Worm (Caenorhabditis elegans) whole organism, L3 larva: ENCODE measurements around the gene R05G9.1.

Source experiments
- R02D3.7 ChIP-seq: fragments of 150-350 bp; optimal IDR thresholded peaks from 2 replicates; lab custom pipeline; 2014; ENCODE audit warnings: missing biosample characterization, missing genetic modification characterization
- ZK546.5 ChIP-seq: sonication (generic microtip); optimal IDR thresholded peaks from 2 replicates; lab custom pipeline; 2017; ENCODE audit warnings: missing biosample characterization, missing genetic modification characterization
- aly-2 ChIP-seq: fragments of 150-350 bp; optimal IDR thresholded peaks from 2 replicates; lab custom pipeline; 2014; ENCODE audit warnings: missing biosample characterization, missing genetic modification characterization
- ama-1 ChIP-seq: fragments of 150-350 bp; optimal IDR thresholded peaks from 2 replicates; lab custom pipeline; 2018
- ceh-16 ChIP-seq: sonication (generic microtip); optimal IDR thresholded peaks from 2 replicates; lab custom pipeline; 2017; ENCODE audit warnings: missing biosample characterization, missing genetic modification characterization
- ceh-82 ChIP-seq: fragments of 150-350 bp; optimal IDR thresholded peaks from 2 replicates; lab custom pipeline; 2014; ENCODE audit warnings: missing biosample characterization, missing genetic modification characterization
- ceh-9 ChIP-seq: sonication (generic microtip); optimal IDR thresholded peaks from 2 replicates; lab custom pipeline; 2018; ENCODE audit warnings: missing biosample characterization, missing genetic modification characterization
- daf-12 ChIP-seq: fragments of 150-350 bp; optimal IDR thresholded peaks from 2 replicates; lab custom pipeline; 2014; ENCODE audit warnings: missing biosample characterization, missing genetic modification reagents, missing genetic modification characterization
- egl-27 ChIP-seq: sonication (generic microtip); optimal IDR thresholded peaks from 4 replicates; lab custom pipeline; 2017; ENCODE audit warnings: missing biosample characterization, missing genetic modification reagents, missing genetic modification characterization
- elt-1 ChIP-seq: fragments of 150-350 bp; optimal IDR thresholded peaks from 2 replicates; lab custom pipeline; 2014; ENCODE audit warnings: missing biosample characterization, missing genetic modification characterization
- elt-2 ChIP-seq: sonication (generic microtip); optimal IDR thresholded peaks from 2 replicates; lab custom pipeline; 2016; ENCODE audit warnings: missing genetic modification reagents, mild to moderate bottlenecking, missing genetic modification characterization, missing compliant biosample characterization
- elt-3 ChIP-seq, 3 experiments: fragments of 150-350 bp in 1 of 3; sonication (generic microtip) in 2 of 3; optimal IDR thresholded peaks; 2 replicates in 2 of 3; 4 replicates in 1 of 3; lab custom pipeline; 2014 to 2017; ENCODE audit warnings: missing biosample characterization in 3 of 3, missing genetic modification characterization in 3 of 3
- fkh-10 ChIP-seq: sonication (generic microtip); optimal IDR thresholded peaks from 2 replicates; lab custom pipeline; 2017; ENCODE audit warnings: missing biosample characterization, missing genetic modification reagents, missing genetic modification characterization
- fos-1 ChIP-seq: fragments of 150-350 bp; optimal IDR thresholded peaks from 2 replicates; lab custom pipeline; 2014; ENCODE audit warnings: missing biosample characterization, missing genetic modification characterization
- hmg-11 ChIP-seq: sonication (generic microtip); optimal IDR thresholded peaks from 2 replicates; lab custom pipeline; 2016; ENCODE audit warnings: missing genetic modification characterization, missing compliant biosample characterization
- lin-15B ChIP-seq: fragments of 150-350 bp; optimal IDR thresholded peaks from 2 replicates; lab custom pipeline; 2014; ENCODE audit warnings: missing biosample characterization, missing genetic modification characterization
- lin-39 ChIP-seq: fragments of 150-350 bp; optimal IDR thresholded peaks from 2 replicates; lab custom pipeline; 2018; ENCODE audit warnings: missing biosample characterization, missing genetic modification reagents, missing genetic modification characterization
- lsy-12 ChIP-seq: sonication (generic microtip); optimal IDR thresholded peaks from 2 replicates; lab custom pipeline; 2016; ENCODE audit warnings: mild to moderate bottlenecking, missing genetic modification characterization, missing compliant biosample characterization
- mml-1 ChIP-seq: fragments of 150-350 bp; sonication (generic microtip); optimal IDR thresholded peaks from 3 replicates; lab custom pipeline; 2014; ENCODE audit warnings: missing biosample characterization, missing genetic modification characterization
- nfya-1 ChIP-seq: sonication (generic microtip); optimal IDR thresholded peaks from 2 replicates; lab custom pipeline; 2017; ENCODE audit warnings: missing genetic modification characterization, mild to moderate bottlenecking, missing compliant biosample characterization, antibody characterized with exemption, moderate library complexity; ENCODE audit not compliant: insufficient read depth
- nhr-11 ChIP-seq: fragments of 150-350 bp; optimal IDR thresholded peaks from 2 replicates; lab custom pipeline; 2014; ENCODE audit warnings: missing biosample characterization, missing genetic modification characterization
- nhr-23 ChIP-seq: fragments of 150-350 bp; optimal IDR thresholded peaks from 2 replicates; lab custom pipeline; 2014; ENCODE audit warnings: missing biosample characterization, missing genetic modification reagents, missing genetic modification characterization
- nhr-237 ChIP-seq: fragments of 150-350 bp; optimal IDR thresholded peaks from 2 replicates; lab custom pipeline; 2014; ENCODE audit warnings: missing biosample characterization, missing genetic modification characterization
- nhr-25 ChIP-seq: sonication (generic microtip); optimal IDR thresholded peaks from 2 replicates; lab custom pipeline; 2017; ENCODE audit warnings: missing biosample characterization, missing genetic modification characterization
- nhr-28 ChIP-seq: fragments of 150-350 bp; optimal IDR thresholded peaks from 2 replicates; lab custom pipeline; 2014; ENCODE audit warnings: missing biosample characterization, missing genetic modification characterization
- pha-4 ChIP-seq: fragments of 150-350 bp; optimal IDR thresholded peaks from 2 replicates; lab custom pipeline; 2014; ENCODE audit warnings: missing biosample characterization, missing genetic modification reagents, missing genetic modification characterization
- pqm-1 ChIP-seq: fragments of 150-350 bp; optimal IDR thresholded peaks from 2 replicates; lab custom pipeline; 2017; ENCODE audit warnings: missing biosample characterization, missing genetic modification characterization, inconsistent platforms
- sea-2 ChIP-seq: fragments of 150-350 bp; sonication (generic microtip); optimal IDR thresholded peaks from 4 replicates; lab custom pipeline; 2014; ENCODE audit warnings: missing biosample characterization, missing genetic modification reagents, missing genetic modification characterization
- snpc-4 ChIP-seq: fragments of 150-350 bp; optimal IDR thresholded peaks from 2 replicates; lab custom pipeline; 2014; ENCODE audit warnings: missing biosample characterization, missing genetic modification characterization
- tbx-2 ChIP-seq: sonication (generic microtip); optimal IDR thresholded peaks from 2 replicates; lab custom pipeline; 2016; ENCODE audit warnings: mild to moderate bottlenecking, missing genetic modification characterization, missing compliant biosample characterization
- unc-39 ChIP-seq: sonication (generic microtip); optimal IDR thresholded peaks from 4 replicates; lab custom pipeline; 2017; ENCODE audit warnings: missing biosample characterization, missing genetic modification characterization
- unc-62 ChIP-seq: fragments of 150-350 bp; sonication (generic microtip); optimal IDR thresholded peaks from 4 replicates; lab custom pipeline; 2014; ENCODE audit warnings: missing biosample characterization, missing genetic modification reagents, missing genetic modification characterization
- zag-1 ChIP-seq: fragments of 150-350 bp; optimal IDR thresholded peaks from 2 replicates; lab custom pipeline; 2014; ENCODE audit warnings: missing biosample characterization, missing genetic modification characterization
- ztf-11 ChIP-seq: fragments of 150-350 bp; optimal IDR thresholded peaks from 2 replicates; lab custom pipeline; 2014; ENCODE audit warnings: missing biosample characterization, missing genetic modification characterization

Gene R05G9.1

DNA sequence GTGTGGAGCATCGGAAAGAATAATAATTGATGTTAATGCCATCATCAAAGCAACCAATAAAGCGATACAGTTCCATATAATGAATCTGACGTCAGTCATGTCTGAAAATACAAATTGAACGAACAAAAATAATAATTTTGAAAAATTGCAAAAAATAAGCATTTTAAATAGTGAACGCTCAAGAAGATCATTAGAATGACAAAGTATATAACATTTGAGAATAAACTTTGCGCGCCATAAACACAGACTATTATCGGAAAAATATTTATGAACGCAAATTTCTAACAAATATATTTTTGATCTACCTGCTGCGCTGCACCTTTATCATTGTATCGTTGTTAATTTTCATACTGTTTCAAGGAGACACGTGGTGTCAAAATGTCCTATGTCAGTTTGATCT, 1.5 kb upstream of the R05G9.1 start, which contains the start of gene R05G9.3:
R05G9.3 (minus strand) TSS at position 101 of the 400 bp plus-strand sequence.
- TF ChIP-seq elt-1 (tag; lab: Kevin White, UChicago): no peak

DNA sequence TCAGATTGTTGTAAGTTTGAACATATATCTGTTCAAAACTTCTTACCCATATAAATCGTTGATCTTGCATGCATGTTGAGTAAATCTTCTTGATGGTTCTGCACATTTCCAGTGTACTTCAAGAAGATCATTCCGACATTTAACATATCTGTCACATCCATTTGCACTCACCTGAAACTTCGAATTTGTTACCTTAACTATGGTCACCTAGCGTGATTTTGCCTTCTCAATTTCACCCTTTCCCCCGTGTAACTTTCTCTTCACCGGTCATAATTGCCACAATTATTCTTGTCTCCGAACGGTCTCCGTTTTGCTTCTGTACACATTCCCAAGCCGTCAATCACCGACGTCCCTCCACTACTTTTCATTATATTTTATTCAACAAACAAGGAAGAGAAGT, 10.4 kb downstream of the R05G9.1 start:
- TF ChIP-seq egl-27 (tag; lab: Kevin White, UChicago) (no peak), unc-39 (tag; lab: Kevin White, UChicago) (no peak), R02D3.7 (tag; lab: Kevin White, UChicago) (no peak), elt-3 (tag; optimal IDR thresholded peaks at IDR 0.05; lab: Kevin White, UChicago) (no peak), ceh-16 (no peak), nfya-1 (no peak), ceh-9 (no peak), fos-1 (tag; lab: Kevin White, UChicago) (no peak), ZK546.5 (tag; lab: Kevin White, UChicago) (no peak), mml-1 (tag; lab: Kevin White, UChicago) (no peak), ceh-82 (tag; lab: Kevin White, UChicago) (no peak), daf-12 (tag; lab: Kevin White, UChicago) (no peak), ama-1 (lab: Kevin White, UChicago) (no peak)

DNA sequence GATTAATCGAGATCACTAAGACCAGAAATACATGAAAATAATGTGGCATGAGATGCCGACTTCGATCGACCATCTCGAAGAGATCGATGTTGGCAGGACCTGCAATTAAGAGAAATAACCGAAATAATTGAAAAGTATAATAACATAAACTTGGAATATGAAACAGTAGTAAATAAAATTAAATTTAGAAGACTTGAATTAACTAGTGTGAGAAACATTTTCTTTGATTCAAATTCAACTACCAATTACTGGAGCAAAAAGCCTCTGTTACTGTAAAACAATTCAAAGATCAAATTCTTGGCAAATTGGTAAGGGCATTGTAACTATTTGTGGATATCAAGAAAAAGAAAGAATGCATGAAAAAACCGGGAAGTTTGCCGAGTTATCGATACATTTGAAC, 10.9 kb downstream of the R05G9.1 start, which contains the start of gene R05G9R.1:
R05G9R.1 (minus strand) TSS at position 101 of the 400 bp plus-strand sequence.
- no peak for TF ChIP-seq ztf-11 (tag; lab: Kevin White, UChicago)
- no peak for TF ChIP-seq ama-1 (lab: Kevin White, UChicago)
- no peak for TF ChIP-seq pqm-1
- no peak for TF ChIP-seq elt-3 (tag; optimal IDR thresholded peaks at IDR 0.05; lab: Kevin White, UChicago)
- no peak for TF ChIP-seq nfya-1
- TF ChIP-seq lin-15B (tag; lab: Kevin White, UChicago): no peak
- no peak for TF ChIP-seq elt-2 (tag; lab: Kevin White, UChicago)
- no peak for TF ChIP-seq R02D3.7 (tag; lab: Kevin White, UChicago)
- no peak for TF ChIP-seq nhr-237 (tag; lab: Kevin White, UChicago)
- no peak for TF ChIP-seq fkh-10 (GFP tag; lab: Kevin White, UChicago)
- no peak for TF ChIP-seq nhr-28
- TF ChIP-seq lin-39: no peak
- no peak for TF ChIP-seq aly-2 (tag; lab: Kevin White, UChicago)
- no peak for TF ChIP-seq hmg-11
- TF ChIP-seq sea-2: no peak
- no peak for TF ChIP-seq ceh-82 (tag; lab: Kevin White, UChicago)

DNA sequence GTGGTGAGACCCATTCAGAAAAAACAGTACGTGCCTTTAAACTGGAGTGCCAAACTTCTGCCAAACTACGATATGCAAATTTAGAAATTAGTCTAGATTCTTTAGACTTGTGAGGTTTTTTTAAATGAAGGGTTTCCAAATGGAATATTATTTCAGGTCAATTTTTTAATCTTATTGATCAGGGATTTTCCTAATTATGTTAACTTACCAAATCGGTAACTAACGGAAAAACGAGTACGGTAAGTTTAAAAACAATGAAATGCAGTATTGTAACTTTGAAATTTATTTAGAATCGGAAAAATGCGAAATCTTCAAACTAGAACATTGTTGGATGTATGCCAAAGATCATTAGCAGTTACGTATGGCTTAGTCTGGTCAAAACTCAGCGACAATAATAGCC, 13.3 kb downstream of the R05G9.1 start, which contains the start of gene C56E6.7:
C56E6.7 (plus strand) TSS at position 301 of the 400 bp plus-strand sequence.
- TF ChIP-seq elt-1 (tag; lab: Kevin White, UChicago): no peak
- no peak for TF ChIP-seq unc-62
- TF ChIP-seq zag-1 (tag; lab: Kevin White, UChicago): no peak
- no peak for TF ChIP-seq aly-2 (tag; lab: Kevin White, UChicago)
- no peak for TF ChIP-seq R02D3.7 (tag; lab: Kevin White, UChicago)
- no peak for TF ChIP-seq lsy-12 (tag; lab: Kevin White, UChicago)
- TF ChIP-seq, all 47 proteins: peak for 0

DNA sequence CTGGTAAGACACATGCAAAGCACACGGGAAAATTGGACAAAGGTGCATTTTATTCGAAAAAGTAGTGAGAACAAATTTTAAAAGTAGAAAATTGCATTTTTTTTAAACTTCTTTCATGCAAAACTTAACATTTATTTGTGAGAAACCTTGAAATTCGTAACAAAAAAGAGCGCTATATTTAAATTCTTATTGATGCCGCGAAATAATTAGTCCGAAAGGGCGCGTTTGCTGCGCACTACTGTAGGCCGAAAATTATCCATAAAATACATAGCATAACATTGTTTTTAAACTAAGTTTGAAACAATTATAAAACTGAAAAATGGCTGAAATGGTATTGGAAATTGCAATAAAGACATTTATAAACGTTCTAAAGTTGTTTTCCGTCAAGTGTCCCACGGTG, 16.7 kb downstream of the R05G9.1 start:
- TF ChIP-seq ztf-11 (tag; lab: Kevin White, UChicago) (no peak), nhr-23 (tag; lab: Kevin White, UChicago) (no peak), nhr-28 (no peak), lin-39 (no peak), nhr-25 (tag; lab: Kevin White, UChicago) (no peak), daf-12 (tag; lab: Kevin White, UChicago) (no peak), sea-2 (no peak), pha-4 (tag; lab: Kevin White, UChicago) (no peak), R02D3.7 (tag; lab: Kevin White, UChicago) (no peak), nhr-237 (tag; lab: Kevin White, UChicago) (no peak), tbx-2 (tag; lab: Kevin White, UChicago) (no peak), unc-39 (tag; lab: Kevin White, UChicago) (no peak), snpc-4 (tag; lab: Kevin White, UChicago) (no peak), elt-2 (tag; lab: Kevin White, UChicago) (no peak), lin-15B (tag; lab: Kevin White, UChicago) (no peak), nhr-11 (tag; lab: Kevin White, UChicago) (no peak), ZK546.5 (tag; lab: Kevin White, UChicago) (no peak), ceh-16 (no peak)
